Worm (Caenorhabditis elegans) whole organism, young adult: ENCODE measurements around the gene lips-17.

Source experiments
- C06A6.2 ChIP-seq: fragments of 200-800 bp; sonication (Bioruptor generic); conservative IDR thresholded peaks from 2 replicates; pipeline ENCODE4 v1.3.6; 2022; ENCODE audit warnings: missing genetic modification characterization, missing compliant biosample characterization
- C17E4.6 ChIP-seq: fragments of 200-800 bp; sonication (Bioruptor generic); IDR thresholded peaks from 2 replicates; pipeline ENCODE4 v1.3.6; 2022; ENCODE audit warnings: missing genetic modification reagents, missing genetic modification characterization, missing compliant biosample characterization
- F10E7.11 ChIP-seq: sonication (generic microtip); optimal IDR thresholded peaks from 2 replicates; lab custom pipeline; 2017; ENCODE audit warnings: mild to moderate bottlenecking, missing genetic modification characterization, moderate library complexity, missing compliant biosample characterization
- F39B2.1 ChIP-seq: fragments of 200-800 bp; sonication (Bioruptor generic); IDR thresholded peaks from 2 replicates; pipeline ENCODE4 v1.3.6; 2022; ENCODE audit warnings: missing genetic modification reagents, missing genetic modification characterization, missing compliant biosample characterization
- F52B5.7 ChIP-seq: sonication (generic microtip); optimal IDR thresholded peaks from 2 replicates; lab custom pipeline; 2016; ENCODE audit warnings: mild to moderate bottlenecking, missing genetic modification characterization, missing compliant biosample characterization
- F55B11.4 ChIP-seq: sonication (generic microtip); optimal IDR thresholded peaks from 2 replicates; lab custom pipeline; 2016; ENCODE audit warnings: missing compliant biosample characterization, missing genetic modification characterization, borderline replicate concordance; ENCODE audit not compliant: insufficient read depth
- F57A8.1 ChIP-seq: fragments of 200-800 bp; sonication (Bioruptor generic); optimal IDR thresholded peaks from 2 replicates; lab custom pipeline; 2018; ENCODE audit warnings: mild to moderate bottlenecking, missing genetic modification characterization, moderate library complexity, missing compliant biosample characterization
- K11D2.4 ChIP-seq: fragments of 200-800 bp; sonication (Bioruptor generic); IDR thresholded peaks from 2 replicates; pipeline ENCODE4 v1.3.6; 2022; ENCODE audit warnings: missing genetic modification reagents, missing genetic modification characterization, missing compliant biosample characterization
- T07F8.4 ChIP-seq: sonication (generic microtip); optimal IDR thresholded peaks from 2 replicates; lab custom pipeline; 2016; ENCODE audit warnings: mild to moderate bottlenecking, missing genetic modification characterization, moderate library complexity, missing compliant biosample characterization
- T26A5.8 ChIP-seq: sonication (generic microtip); optimal IDR thresholded peaks from 2 replicates; lab custom pipeline; 2016; ENCODE audit warnings: missing genetic modification characterization, missing compliant biosample characterization
- Y53F4B.3 ChIP-seq: fragments of 200-800 bp; sonication (Bioruptor generic); IDR thresholded peaks from 2 replicates; pipeline ENCODE4 v1.3.6; 2022; ENCODE audit warnings: missing genetic modification reagents, missing genetic modification characterization, missing compliant biosample characterization
- ZK185.1 ChIP-seq: sonication (generic microtip); optimal IDR thresholded peaks from 2 replicates; lab custom pipeline; 2016; ENCODE audit warnings: mild to moderate bottlenecking, missing genetic modification characterization, missing compliant biosample characterization; ENCODE audit not compliant: poor library complexity, severe bottlenecking
- akir-1 ChIP-seq: fragments of 200-800 bp; sonication (Bioruptor generic); optimal IDR thresholded peaks from 2 replicates; lab custom pipeline; 2018; ENCODE audit warnings: mild to moderate bottlenecking, missing genetic modification characterization, moderate library complexity, missing compliant biosample characterization
- aptf-2 ChIP-seq: fragments of 200-800 bp; sonication (Bioruptor generic); conservative IDR thresholded peaks from 2 replicates; pipeline ENCODE4 v1.3.6; 2022; ENCODE audit warnings: missing genetic modification reagents, missing genetic modification characterization, missing compliant biosample characterization
- attf-5 ChIP-seq: fragments of 200-800 bp; sonication (Bioruptor generic); optimal IDR thresholded peaks from 2 replicates; lab custom pipeline; 2018; ENCODE audit warnings: mild to moderate bottlenecking, missing genetic modification characterization, missing compliant biosample characterization
- attf-6 ChIP-seq: fragments of 200-800 bp; sonication (Bioruptor generic); IDR thresholded peaks from 2 replicates; pipeline ENCODE4 v1.3.6; 2022; ENCODE audit warnings: missing genetic modification reagents, missing genetic modification characterization, missing compliant biosample characterization
- bed-2 ChIP-seq: fragments of 200-800 bp; sonication (Bioruptor generic); IDR thresholded peaks from 2 replicates; pipeline ENCODE4 v1.3.6; 2022; ENCODE audit warnings: missing genetic modification reagents, missing genetic modification characterization, missing compliant biosample characterization
- ccch-3 ChIP-seq: fragments of 200-800 bp; sonication (Bioruptor generic); optimal IDR thresholded peaks from 2 replicates; lab custom pipeline; 2018; ENCODE audit warnings: mild to moderate bottlenecking, missing genetic modification characterization, missing compliant biosample characterization
- ceh-100 ChIP-seq: fragments of 200-800 bp; sonication (Bioruptor generic); IDR thresholded peaks from 2 replicates; pipeline ENCODE4 v1.3.6; 2022; ENCODE audit warnings: missing genetic modification reagents, missing genetic modification characterization, missing compliant biosample characterization
- ceh-27 ChIP-seq: fragments of 200-800 bp; sonication (Bioruptor generic); optimal IDR thresholded peaks from 2 replicates; lab custom pipeline; 2018; ENCODE audit warnings: mild to moderate bottlenecking, missing genetic modification characterization, moderate library complexity, missing compliant biosample characterization
- ceh-79 ChIP-seq: sonication (generic microtip); optimal IDR thresholded peaks from 2 replicates; lab custom pipeline; 2017; ENCODE audit warnings: mild to moderate bottlenecking, missing genetic modification characterization, missing compliant biosample characterization
- ceh-91 ChIP-seq: fragments of 200-800 bp; sonication (Bioruptor generic); IDR thresholded peaks from 2 replicates; pipeline ENCODE4 v1.3.6; 2022; ENCODE audit warnings: missing genetic modification reagents, missing genetic modification characterization, missing compliant biosample characterization
- chd-7 ChIP-seq: sonication (generic microtip); optimal IDR thresholded peaks from 2 replicates; lab custom pipeline; 2016; ENCODE audit warnings: mild to moderate bottlenecking, missing genetic modification characterization, moderate library complexity, missing compliant biosample characterization
- him-1 ChIP-seq: sonication (generic microtip); optimal IDR thresholded peaks from 2 replicates; lab custom pipeline; 2016; ENCODE audit warnings: missing genotype, missing genetic modification reagents, missing genetic modification characterization, missing compliant biosample characterization
- hlh-12 ChIP-seq: sonication (generic microtip); optimal IDR thresholded peaks from 2 replicates; lab custom pipeline; 2016; ENCODE audit warnings: missing genetic modification characterization, missing compliant biosample characterization
- hmg-1.2 ChIP-seq: fragments of 200-800 bp; sonication (Bioruptor generic); IDR thresholded peaks from 2 replicates; pipeline ENCODE4 v1.3.6; 2022; ENCODE audit warnings: missing genetic modification reagents, missing genetic modification characterization, missing compliant biosample characterization
- hsf-1 ChIP-seq: fragments of 200-800 bp; sonication (Bioruptor generic); IDR thresholded peaks from 2 replicates; pipeline ENCODE4 v1.3.6; 2022; ENCODE audit warnings: missing genetic modification reagents, missing genetic modification characterization, missing compliant biosample characterization
- lin-26 ChIP-seq: fragments of 200-800 bp; sonication (Bioruptor generic); IDR thresholded peaks from 2 replicates; pipeline ENCODE4 v1.3.6; 2022; ENCODE audit warnings: missing genetic modification reagents, missing genetic modification characterization, missing compliant biosample characterization
- lir-1 ChIP-seq: fragments of 200-800 bp; sonication (Bioruptor generic); conservative IDR thresholded peaks from 2 replicates; pipeline ENCODE4 v1.3.6; 2022; ENCODE audit warnings: missing genetic modification reagents, missing genetic modification characterization, missing compliant biosample characterization
- madf-8 ChIP-seq: fragments of 200-800 bp; sonication (Bioruptor generic); conservative IDR thresholded peaks from 2 replicates; pipeline ENCODE4 v1.3.6; 2022; ENCODE audit warnings: missing genetic modification reagents, missing genetic modification characterization, missing compliant biosample characterization
- nfya-1 ChIP-seq: sonication (generic microtip); optimal IDR thresholded peaks from 2 replicates; lab custom pipeline; 2017; ENCODE audit warnings: antibody characterized with exemption, missing compliant biosample characterization, missing genetic modification characterization, borderline replicate concordance; ENCODE audit not compliant: insufficient read depth
- rcor-1 ChIP-seq: fragments of 200-800 bp; sonication (Bioruptor generic); IDR thresholded peaks from 2 replicates; pipeline ENCODE4 v1.3.6; 2022; ENCODE audit warnings: missing genetic modification reagents, missing genetic modification characterization, missing compliant biosample characterization
- snpc-1.1 ChIP-seq: sonication (generic microtip); optimal IDR thresholded peaks from 2 replicates; lab custom pipeline; 2017; ENCODE audit warnings: missing genetic modification characterization, mild to moderate bottlenecking, missing compliant biosample characterization, antibody characterized with exemption, moderate library complexity, missing genotype, missing genetic modification reagents; ENCODE audit not compliant: insufficient read depth
- snpc-3.4 ChIP-seq: sonication (generic microtip); optimal IDR thresholded peaks from 2 replicates; lab custom pipeline; 2017; ENCODE audit warnings: missing genetic modification characterization, mild to moderate bottlenecking, missing compliant biosample characterization, antibody characterized with exemption, moderate library complexity, missing genotype, missing genetic modification reagents
- snpc-4 ChIP-seq, 5 experiments: fragments of 150-350 bp in 1 of 5; sonication (generic microtip) in 4 of 5; optimal IDR thresholded peaks; 2 replicates each; lab custom pipeline; 2014 to 2018; ENCODE audit warnings: missing genetic modification characterization in 5 of 5, missing biosample characterization in 3 of 5, antibody characterized with exemption in 2 of 5, mild to moderate bottlenecking in 2 of 5, missing compliant biosample characterization in 2 of 5, missing genotype in 2 of 5, moderate library complexity in 2 of 5, missing genetic modification reagents in 1 of 5
- tbx-9 ChIP-seq: sonication (generic microtip); optimal IDR thresholded peaks from 2 replicates; lab custom pipeline; 2016; ENCODE audit warnings: borderline replicate concordance, missing genetic modification characterization, inconsistent platforms, missing compliant biosample characterization
- unc-62 ChIP-seq: fragments of 150-350 bp; optimal IDR thresholded peaks from 2 replicates; lab custom pipeline; 2014; ENCODE audit warnings: missing biosample characterization, missing genetic modification reagents, missing genetic modification characterization
- zfh-2 ChIP-seq: fragments of 200-800 bp; sonication (Bioruptor generic); conservative IDR thresholded peaks from 2 replicates; pipeline ENCODE4 v1.3.6; 2022; ENCODE audit warnings: missing genetic modification reagents, missing genetic modification characterization, missing compliant biosample characterization
- ztf-25 ChIP-seq: fragments of 200-800 bp; sonication (Bioruptor generic); IDR thresholded peaks from 2 replicates; pipeline ENCODE4 v1.3.6; 2022; ENCODE audit warnings: missing genetic modification reagents, missing genetic modification characterization, missing compliant biosample characterization
- ztf-28 ChIP-seq: fragments of 200-800 bp; sonication (Bioruptor generic); IDR thresholded peaks from 2 replicates; pipeline ENCODE4 v1.3.6; 2022; ENCODE audit warnings: missing genetic modification reagents, missing genetic modification characterization, missing compliant biosample characterization

The lips-17 gene

ce11 chrII:7642016-7642653 is 34.1 kb downstream of the lips-17 start (continued):
- no peak for TF ChIP-seq ceh-79 (tag; lab: Kevin White, UChicago)
- peak; percentile 37 for TF ChIP-seq attf-5 (GFP tag; lab: Kevin White, UChicago)
- TF ChIP-seq snpc-3.4 (tag; lab: Kevin White, UChicago), result no peak
- TF ChIP-seq T26A5.8, result no peak
- no peak for TF ChIP-seq aptf-2 (GFP tag; lab: Robert Waterston, UW)
- TF ChIP-seq bed-2 (GFP tag; lab: Robert Waterston, UW), result no peak
- TF ChIP-seq rcor-1 (GFP tag; lab: Robert Waterston, UW), result peak; percentile 35; the same call in 1 of the 2 replicates
- no peak for TF ChIP-seq madf-8 (GFP tag; lab: Robert Waterston, UW)
- TF ChIP-seq zfh-2 (GFP tag; lab: Robert Waterston, UW), result peak; percentile 93
- TF ChIP-seq chd-7 (tag; lab: Kevin White, UChicago), result no peak
- TF ChIP-seq akir-1 (GFP tag; lab: Kevin White, UChicago), result no peak
- TF ChIP-seq F55B11.4, result no peak
- no peak for TF ChIP-seq lin-26
- no peak for TF ChIP-seq F52B5.7
- TF ChIP-seq hsf-1 (GFP tag; lab: Robert Waterston, UW), result no peak
- TF ChIP-seq K11D2.4 (GFP tag; lab: Robert Waterston, UW), result no peak
- TF ChIP-seq hlh-12 (tag; lab: Kevin White, UChicago), result no peak
- TF ChIP-seq ceh-91 (GFP tag; lab: Robert Waterston, UW), result no peak
- TF ChIP-seq, all 124 proteins: peak for 13

ce11 chrII:7643214-7643613 is 35.2 kb downstream of the lips-17 start:
- no peak for TF ChIP-seq unc-62 (GFP tag; lab: Kevin White, UChicago)
- no peak for TF ChIP-seq snpc-1.1
- TF ChIP-seq tbx-9 (tag; lab: Kevin White, UChicago), result no peak
- no peak for TF ChIP-seq ceh-27
- TF ChIP-seq hmg-1.2 (GFP tag; lab: Robert Waterston, UW), result no peak
- TF ChIP-seq ceh-100 (GFP tag; lab: Robert Waterston, UW), result no peak
- no peak for TF ChIP-seq ztf-28 (GFP tag; lab: Robert Waterston, UW)
- no peak for TF ChIP-seq chd-7 (tag; lab: Kevin White, UChicago)
- no peak for TF ChIP-seq snpc-4 (GFP tag; optimal IDR thresholded peaks at IDR 0.05; lab: Kevin White, UChicago)
- TF ChIP-seq snpc-4 (tag; optimal IDR thresholded peaks at IDR 0.05; lab: Kevin White, UChicago), result no peak

ce11 chrII:7651171-7651570 is 43.1 kb downstream of the lips-17 start, which contains the start of gene pde-4:
Gene pde-4 (minus strand): TSS chrII:7651246.
- no peak for TF ChIP-seq F10E7.11 (tag; lab: Kevin White, UChicago)
- no peak for TF ChIP-seq ccch-3 (GFP tag; lab: Kevin White, UChicago)
- TF ChIP-seq Y53F4B.3 (GFP tag; lab: Robert Waterston, UW), result no peak
- TF ChIP-seq ceh-79 (tag; lab: Kevin White, UChicago), result no peak
- no peak for TF ChIP-seq attf-6 (GFP tag; lab: Robert Waterston, UW)
- no peak for TF ChIP-seq F57A8.1
- no peak for TF ChIP-seq snpc-3.4 (tag; lab: Kevin White, UChicago)
- TF ChIP-seq C06A6.2 (GFP tag; lab: Robert Waterston, UW), result no peak
- no peak for TF ChIP-seq nfya-1 (tag; lab: Kevin White, UChicago)
- no peak for TF ChIP-seq chd-7 (tag; lab: Kevin White, UChicago)
- TF ChIP-seq ztf-25 (GFP tag; lab: Robert Waterston, UW), result no peak
- TF ChIP-seq lir-1, result no peak
- TF ChIP-seq akir-1 (GFP tag; lab: Kevin White, UChicago), result no peak
- TF ChIP-seq T07F8.4 (tag; lab: Kevin White, UChicago), result no peak
- TF ChIP-seq him-1 (tag; lab: Kevin White, UChicago), result no peak
- TF ChIP-seq hlh-12 (tag; lab: Kevin White, UChicago), result no peak
- no peak for TF ChIP-seq ceh-91 (GFP tag; lab: Robert Waterston, UW)
- TF ChIP-seq C17E4.6 (GFP tag; lab: Robert Waterston, UW), result no peak
- no peak for TF ChIP-seq ZK185.1 (tag; lab: Kevin White, UChicago)
- no peak for TF ChIP-seq F39B2.1 (GFP tag; lab: Robert Waterston, UW)
